Fruit fly (Drosophila melanogaster) whole organism, prepupa: ENCODE data around the gene alpha-PheRS.

Experiments
- CG10631 ChIP-seq: fragments of 200-800 bp; sonication (Bioruptor generic); optimal IDR thresholded peaks from 2 replicates; lab custom pipeline; 2016; ENCODE audit warnings: missing biosample characterization, missing genetic modification characterization
- CG7368 ChIP-seq: fragments of 200-800 bp; sonication (Bioruptor generic); optimal IDR thresholded peaks from 3 replicates; lab custom pipeline; 2016; ENCODE audit warnings: missing biosample characterization, missing genetic modification characterization
- Ets21C ChIP-seq: fragments of 200-800 bp; sonication (Bioruptor generic); optimal IDR thresholded peaks from 3 replicates; lab custom pipeline; 2016; ENCODE audit warnings: missing biosample characterization, missing genetic modification characterization
- Gug ChIP-seq: fragments of 200-800 bp; sonication (Bioruptor generic); IDR thresholded peaks from 2 replicates; pipeline ENCODE4 v1.3.6; 2022; ENCODE audit warnings: missing biosample characterization, missing genetic modification characterization
- OdsH ChIP-seq: fragments of 200-800 bp; sonication (Bioruptor generic); optimal IDR thresholded peaks from 3 replicates; lab custom pipeline; 2016; ENCODE audit warnings: missing biosample characterization, missing genetic modification characterization
- fd85E ChIP-seq: fragments of 200-800 bp; sonication (Bioruptor generic); optimal IDR thresholded peaks from 3 replicates; lab custom pipeline; 2016; ENCODE audit warnings: missing biosample characterization, missing genetic modification characterization
- vri ChIP-seq: fragments of 200-800 bp; sonication (Bioruptor generic); optimal IDR thresholded peaks from 3 replicates; lab custom pipeline; 2016; ENCODE audit warnings: missing biosample characterization, mild to moderate bottlenecking, missing genetic modification characterization

- no peak for TF ChIP-seq Ets21C (GFP tag; lab: Kevin White, UChicago)
- no peak for TF ChIP-seq CG7368
- no peak for TF ChIP-seq CG10631 (GFP tag; lab: Kevin White, UChicago)
- no peak for TF ChIP-seq vri (GFP tag; lab: Kevin White, UChicago)
- TF ChIP-seq OdsH (GFP tag; lab: Kevin White, UChicago) = no peak
- TF ChIP-seq Gug (GFP tag; lab: Robert Waterston, UW) = no peak
- TF ChIP-seq fd85E (GFP tag; lab: Kevin White, UChicago) = no peak
Measured at dm6 chrX:8152718-8153117, 7.3 kb upstream of the alpha-PheRS start, which contains the start of gene CG18262.
